Fruit fly (Drosophila melanogaster) whole organism, embryonic: ENCODE results near the gene CG7739.

Experiments
- Aef1 ChIP-seq: fragments of 200-800 bp; sonication (Bioruptor generic); IDR thresholded peaks from 3 replicates; pipeline ENCODE4 v1.3.6; 2022; ENCODE audit warnings: missing biosample characterization, missing genetic modification characterization
- Bgb ChIP-seq: fragments of 200-800 bp; sonication (Bioruptor generic); IDR thresholded peaks from 2 replicates; pipeline ENCODE4 v1.3.6; 2022; ENCODE audit warnings: missing biosample characterization, missing genetic modification characterization; ENCODE audit not compliant: partially characterized antibody
- Bteb2 ChIP-seq: fragments of 200-800 bp; sonication (Bioruptor generic); optimal IDR thresholded peaks from 2 replicates; lab custom pipeline; 2016; ENCODE audit warnings: missing biosample characterization, missing genetic modification characterization
- CG10274 ChIP-seq: fragments of 200-800 bp; sonication (Bioruptor generic); optimal IDR thresholded peaks from 3 replicates; lab custom pipeline; 2017; ENCODE audit warnings: missing biosample characterization, mild to moderate bottlenecking, missing genetic modification characterization
- CG10431 ChIP-seq: fragments of 200-800 bp; sonication (Bioruptor generic); optimal IDR thresholded peaks from 3 replicates; lab custom pipeline; 2018; ENCODE audit warnings: missing biosample characterization, mild to moderate bottlenecking, missing genetic modification characterization
- CG11085 ChIP-seq: fragments of 200-800 bp; sonication (Bioruptor generic); IDR thresholded peaks from 2 replicates; pipeline ENCODE4 v1.3.6; 2022; ENCODE audit warnings: missing biosample characterization, missing genetic modification characterization
- CG11456 ChIP-seq: fragments of 200-800 bp; sonication (Bioruptor generic); IDR thresholded peaks from 3 replicates; pipeline ENCODE4 v1.3.6; 2022; ENCODE audit warnings: missing biosample characterization, missing genetic modification characterization
- CG12659 ChIP-seq: fragments of 200-800 bp; sonication (Bioruptor generic); optimal IDR thresholded peaks from 3 replicates; lab custom pipeline; 2017; ENCODE audit warnings: mild to moderate bottlenecking, missing biosample characterization, missing genetic modification reagents, missing genetic modification characterization
- CG15073 ChIP-seq: fragments of 200-800 bp; sonication (Bioruptor generic); optimal IDR thresholded peaks from 2 replicates; lab custom pipeline; 2016; ENCODE audit warnings: missing biosample characterization, missing genetic modification characterization
- CG17612 ChIP-seq: fragments of 200-800 bp; sonication (Bioruptor generic); IDR thresholded peaks from 2 replicates; pipeline ENCODE4 v1.3.6; 2022; ENCODE audit warnings: missing biosample characterization, missing genetic modification characterization
- CG18011 ChIP-seq: fragments of 200-800 bp; sonication (Bioruptor generic); optimal IDR thresholded peaks from 2 replicates; lab custom pipeline; 2017; ENCODE audit warnings: missing biosample characterization, missing genetic modification characterization, mild to moderate bottlenecking, moderate library complexity, missing genotype
- CG31224 ChIP-seq: fragments of 200-800 bp; sonication (Bioruptor generic); IDR thresholded peaks from 2 replicates; pipeline ENCODE4 v1.3.6; 2022; ENCODE audit warnings: missing biosample characterization, missing genetic modification characterization
- CG3163 ChIP-seq: fragments of 200-800 bp; sonication (Bioruptor generic); optimal IDR thresholded peaks from 3 replicates; lab custom pipeline; 2016; ENCODE audit warnings: missing biosample characterization, missing genetic modification characterization
- CG6175 ChIP-seq: fragments of 200-800 bp; sonication (Bioruptor generic); IDR thresholded peaks from 3 replicates; pipeline ENCODE4 v1.3.6; 2022; ENCODE audit warnings: missing biosample characterization, missing genetic modification characterization
- CG6765 ChIP-seq: fragments of 200-800 bp; sonication (Bioruptor generic); optimal IDR thresholded peaks from 3 replicates; lab custom pipeline; 2017; ENCODE audit warnings: missing biosample characterization, mild to moderate bottlenecking, missing genetic modification characterization
- CG7928 ChIP-seq: fragments of 200-800 bp; sonication (Bioruptor generic); optimal IDR thresholded peaks from 2 replicates; lab custom pipeline; 2017; ENCODE audit warnings: missing biosample characterization, mild to moderate bottlenecking, missing genetic modification characterization
- CG9797 ChIP-seq: fragments of 200-800 bp; sonication (Bioruptor generic); optimal IDR thresholded peaks from 3 replicates; lab custom pipeline; 2018; ENCODE audit warnings: missing biosample characterization, mild to moderate bottlenecking, missing genetic modification characterization
- D19A ChIP-seq: fragments of 200-800 bp; optimal IDR thresholded peaks from 3 replicates; lab custom pipeline; 2019; ENCODE audit warnings: missing biosample characterization, mild to moderate bottlenecking, missing genetic modification characterization, moderate library complexity
- Dbx ChIP-seq: fragments of 200-800 bp; sonication (Bioruptor generic); IDR thresholded peaks from 3 replicates; pipeline ENCODE4 v1.3.6; 2022; ENCODE audit warnings: missing biosample characterization, missing genetic modification characterization
- Dip3 ChIP-seq: fragments of 200-800 bp; sonication (Bioruptor generic); optimal IDR thresholded peaks from 3 replicates; lab custom pipeline; 2016; ENCODE audit warnings: missing biosample characterization, missing genetic modification characterization
- Fer2 ChIP-seq: fragments of 200-800 bp; sonication (Bioruptor generic); optimal IDR thresholded peaks from 2 replicates; lab custom pipeline; 2018; ENCODE audit warnings: missing biosample characterization, mild to moderate bottlenecking, missing genetic modification characterization, moderate library complexity
- Med ChIP-seq: fragments of 200-800 bp; sonication (Bioruptor generic); peaks from one replicate; lab custom pipeline; 2016; ENCODE audit warnings: missing biosample characterization, missing genetic modification characterization, mild to moderate bottlenecking, inconsistent platforms, moderate library complexity
- Mes4 ChIP-seq: fragments of 200-800 bp; sonication (Bioruptor generic); optimal IDR thresholded peaks from 2 replicates; lab custom pipeline; 2016; ENCODE audit warnings: missing biosample characterization, missing genetic modification characterization
- NFAT ChIP-seq: fragments of 200-800 bp; sonication (Bioruptor generic); IDR thresholded peaks from 2 replicates; pipeline ENCODE4 v1.3.6; 2022; ENCODE audit warnings: missing biosample characterization, missing genetic modification characterization
- Oaz ChIP-seq: fragments of 200-800 bp; sonication (Bioruptor generic); IDR thresholded peaks from 2 replicates; pipeline ENCODE4 v1.3.6; 2022; ENCODE audit warnings: missing biosample characterization, missing genetic modification characterization
- PHDP ChIP-seq: fragments of 200-800 bp; sonication (Bioruptor generic); optimal IDR thresholded peaks from 3 replicates; lab custom pipeline; 2018; ENCODE audit warnings: missing biosample characterization, mild to moderate bottlenecking, missing genetic modification characterization, moderate library complexity
- Tbp ChIP-seq: fragments of >200 bp; optimal IDR thresholded peaks from 2 replicates; lab custom pipeline; 2018; ENCODE audit warnings: missing biosample characterization, missing genetic modification characterization
- Usf ChIP-seq: fragments of 200-800 bp; sonication (Bioruptor generic); optimal IDR thresholded peaks from 2 replicates; lab custom pipeline; 2017; ENCODE audit warnings: missing genotype, missing biosample characterization, missing genetic modification characterization
- ap ChIP-seq: fragments of 200-800 bp; sonication (Bioruptor generic); IDR thresholded peaks from 2 replicates; pipeline ENCODE4 v1.3.6; 2022; ENCODE audit warnings: missing biosample characterization, missing genetic modification characterization
- da ChIP-seq: fragments of 200-800 bp; sonication (Bioruptor generic); optimal IDR thresholded peaks from 2 replicates; lab custom pipeline; 2016; ENCODE audit warnings: missing biosample characterization, missing genetic modification characterization
- dan ChIP-seq: fragments of 200-800 bp; sonication (Bioruptor generic); IDR thresholded peaks from 2 replicates; pipeline ENCODE4 v1.3.6; 2022; ENCODE audit warnings: missing biosample characterization, missing genetic modification characterization
- emc ChIP-seq: fragments of 200-800 bp; sonication (Bioruptor generic); optimal IDR thresholded peaks from 2 replicates; lab custom pipeline; 2016; ENCODE audit warnings: missing biosample characterization, missing genetic modification characterization
- fd3F ChIP-seq: fragments of 200-800 bp; sonication (Bioruptor generic); optimal IDR thresholded peaks from 2 replicates; lab custom pipeline; 2018; ENCODE audit warnings: missing biosample characterization, mild to moderate bottlenecking, missing genetic modification characterization, moderate library complexity
- fd96Cb ChIP-seq: fragments of 200-800 bp; sonication (Bioruptor generic); optimal IDR thresholded peaks from 2 replicates; lab custom pipeline; 2018; ENCODE audit warnings: missing biosample characterization, mild to moderate bottlenecking, missing genetic modification characterization, moderate library complexity
- gfzf ChIP-seq: fragments of 200-800 bp; sonication (Bioruptor generic); optimal IDR thresholded peaks from 2 replicates; lab custom pipeline; 2016; ENCODE audit warnings: missing biosample characterization, mild to moderate bottlenecking, missing genetic modification characterization, moderate library complexity
- gsb ChIP-seq: fragments of 200-800 bp; sonication (Bioruptor generic); IDR thresholded peaks from 2 replicates; pipeline ENCODE4 v1.3.6; 2022; ENCODE audit warnings: missing biosample characterization, missing genetic modification characterization
- nom ChIP-seq: fragments of 200-800 bp; sonication (Bioruptor generic); optimal IDR thresholded peaks from 2 replicates; lab custom pipeline; 2017; ENCODE audit warnings: missing biosample characterization, missing genetic modification characterization, mild to moderate bottlenecking, moderate library complexity, missing genetic modification reagents
- oc ChIP-seq: fragments of 200-800 bp; sonication (Bioruptor generic); optimal IDR thresholded peaks from 2 replicates; lab custom pipeline; 2018; ENCODE audit warnings: missing biosample characterization, mild to moderate bottlenecking, missing genetic modification characterization, moderate library complexity
- prd ChIP-seq, 3 experiments: fragments of >200 bp in 2 of 3; fragments of 200-800 bp in 1 of 3; sonication (Bioruptor generic) in 1 of 3; optimal IDR thresholded peaks in 2 of 3; IDR thresholded peaks in 1 of 3; 2 replicates in 2 of 3; 3 replicates in 1 of 3; pipeline versions ENCODE4 v1.3.6 to Lab custom; 2017 to 2022; ENCODE audit warnings: missing biosample characterization in 1 of 3, missing genetic modification characterization in 1 of 3
- run ChIP-seq: fragments of 200-800 bp; sonication (Bioruptor generic); optimal IDR thresholded peaks from 3 replicates; lab custom pipeline; 2018; ENCODE audit warnings: missing biosample characterization, mild to moderate bottlenecking, missing genetic modification characterization
- shn ChIP-seq: fragments of 200-800 bp; sonication (Bioruptor generic); optimal IDR thresholded peaks from 3 replicates; lab custom pipeline; 2016; ENCODE audit warnings: missing biosample characterization, missing genetic modification characterization
- slbo ChIP-seq: fragments of 200-800 bp; sonication (Bioruptor generic); IDR thresholded peaks from 2 replicates; pipeline ENCODE4 v1.3.6; 2022; ENCODE audit warnings: missing biosample characterization, missing genetic modification characterization
- slou ChIP-seq: fragments of 200-800 bp; sonication (Bioruptor generic); optimal IDR thresholded peaks from 3 replicates; lab custom pipeline; 2016; ENCODE audit warnings: missing biosample characterization, missing genetic modification characterization
- sug ChIP-seq: fragments of 200-800 bp; optimal IDR thresholded peaks from 2 replicates; lab custom pipeline; 2019; ENCODE audit warnings: missing biosample characterization, mild to moderate bottlenecking, missing genetic modification characterization, moderate library complexity
- tup ChIP-seq: fragments of 200-800 bp; sonication (Bioruptor generic); optimal IDR thresholded peaks from 2 replicates; lab custom pipeline; 2016; ENCODE audit warnings: missing biosample characterization, mild to moderate bottlenecking, missing genetic modification characterization, moderate library complexity
- tx ChIP-seq: fragments of 200-800 bp; sonication (Bioruptor generic); optimal IDR thresholded peaks from 2 replicates; lab custom pipeline; 2016; ENCODE audit warnings: missing biosample characterization, missing genetic modification characterization
- wdn ChIP-seq: fragments of 200-800 bp; sonication (Bioruptor generic); IDR thresholded peaks from 2 replicates; pipeline ENCODE4 v1.3.6; 2022; ENCODE audit warnings: missing biosample characterization, missing genetic modification characterization
- z ChIP-seq: fragments of 200-800 bp; sonication (Bioruptor generic); IDR thresholded peaks from 3 replicates; pipeline ENCODE4 v1.3.6; 2022; ENCODE audit warnings: missing biosample characterization, missing genetic modification characterization

CG7739 gene

dm6 chr3L:15570571-15570970 lies 7.7 kb upstream of the CG7739 start:
- TF ChIP-seq Bgb (GFP tag; lab: Robert Waterston, UW) (no peak), CG15073 (GFP tag; lab: Kevin White, UChicago) (no peak), fd96Cb (tag; lab: Kevin White, UChicago) (no peak), Bteb2 (GFP tag; lab: Kevin White, UChicago) (no peak), da (GFP tag; lab: Kevin White, UChicago) (no peak), CG7928 (GFP tag; lab: Kevin White, UChicago) (no peak), PHDP (no peak), CG31224 (no peak), CG10274 (GFP tag; lab: Kevin White, UChicago) (no peak), CG18011 (no peak), Aef1 (GFP tag; lab: Robert Waterston, UW) (no peak)
- TF ChIP-seq, all 482 proteins: peak for 0

DNA sequence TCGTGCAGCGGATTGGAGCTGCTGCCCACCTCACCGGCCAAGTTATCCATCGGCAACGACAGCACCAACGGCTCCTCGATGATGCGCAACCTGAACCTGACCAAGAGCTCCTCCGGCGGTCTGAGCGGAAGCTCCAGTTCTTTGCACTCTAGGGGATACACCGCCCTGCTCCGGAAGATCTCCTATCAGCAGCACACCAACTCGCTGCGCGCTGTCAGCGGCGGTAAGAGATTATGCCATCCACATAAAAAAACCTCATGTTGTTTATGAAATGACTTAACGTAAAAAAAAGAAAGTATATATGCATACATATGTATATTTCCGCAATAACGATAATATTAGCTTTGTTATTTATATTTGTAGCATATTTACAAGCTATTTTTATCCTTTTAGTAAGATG lies 5.9 kb upstream of the CG7739 start:
- TF ChIP-seq CG11085 (GFP tag; lab: Robert Waterston, UW) = no peak
- TF ChIP-seq CG11456 (GFP tag; lab: Robert Waterston, UW) = 0 out of 3 replicates have a peak, but pooled peaks have one; percentile 18
- TF ChIP-seq Dbx (GFP tag; lab: Robert Waterston, UW) = 0 out of 3 replicates have a peak, but pooled peaks have one; percentile 0
- TF ChIP-seq CG6175 (GFP tag; lab: Robert Waterston, UW) = no peak
- no peak for TF ChIP-seq Oaz (GFP tag; lab: Robert Waterston, UW)

DNA sequence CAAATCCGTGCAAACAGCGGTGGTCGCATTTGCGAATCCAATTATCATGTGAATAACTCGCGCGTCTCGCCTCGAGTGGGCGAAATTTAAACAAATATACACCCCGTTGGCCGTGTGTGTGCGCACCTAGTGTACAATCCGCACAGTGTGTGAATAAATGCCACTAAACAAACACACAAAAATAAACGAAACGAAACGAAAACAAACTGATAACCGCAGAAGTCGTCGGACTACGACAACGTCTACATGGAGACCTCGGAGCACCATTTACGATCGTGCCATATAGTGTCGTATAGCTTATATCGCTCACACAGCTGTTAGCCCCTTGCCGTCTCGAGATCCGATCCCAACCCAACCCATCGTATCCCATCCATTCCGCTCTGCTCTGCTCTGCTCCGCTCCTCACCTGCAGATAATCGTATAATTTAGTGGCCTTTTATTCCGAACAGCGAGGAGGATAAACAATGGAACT lies 3.7 kb upstream of the CG7739 start:
- TF ChIP-seq gsb (peak; percentile 65; the same call in 1 of the 2 replicates), wdn (GFP tag; lab: Robert Waterston, UW) (peak; percentile 15), CG6765 (GFP tag; lab: Kevin White, UChicago) (peak; percentile 87), dan (GFP tag; lab: Robert Waterston, UW) (no peak), tup (GFP tag; lab: Kevin White, UChicago) (no peak), fd3F (GFP tag; lab: Kevin White, UChicago) (peak; percentile 66), CG12659 (GFP tag; lab: Kevin White, UChicago) (peak; percentile 41), nom (GFP tag; lab: Kevin White, UChicago) (no peak), Mes4 (peak; percentile 75), CG9797 (GFP tag; lab: Kevin White, UChicago) (no peak), z (GFP tag; lab: Robert Waterston, UW) (no peak), slbo (GFP tag; lab: Robert Waterston, UW) (0 out of 2 replicates have a peak, but pooled peaks have one; percentile 14), run (tag; lab: Kevin White, UChicago) (peak; percentile 73), Med (peak; percentile 96), Tbp (GFP tag; lab: Kevin White, UChicago) (no peak), Fer2 (peak; percentile 59), sug (tag; lab: Kevin White, UChicago) (peak; percentile 92), Bteb2 (GFP tag; lab: Kevin White, UChicago) (peak; percentile 8), CG3163 (GFP tag; lab: Kevin White, UChicago) (peak; percentile 19), NFAT (GFP tag; lab: Robert Waterston, UW) (peak; percentile 32; the same call in 1 of the 2 replicates), CG10431 (peak; percentile 100), tx (GFP tag; lab: Kevin White, UChicago) (no peak), shn (no peak), Dip3 (no peak), D19A (no peak), CG17612 (no peak), emc (GFP tag; lab: Kevin White, UChicago) (no peak), oc (tag; lab: Kevin White, UChicago) (no peak), Usf (GFP tag; lab: Kevin White, UChicago) (no peak), prd (optimal IDR thresholded peaks at IDR 0.05; lab: Kevin White, UChicago) (no peak), prd (GFP tag; IDR thresholded peaks at IDR 0.05; lab: Robert Waterston, UW) (peak; percentile 19; the same call in 1 of the 3 replicates), ap (GFP tag; lab: Robert Waterston, UW) (no peak), gfzf (GFP tag; lab: Kevin White, UChicago) (no peak), slou (no peak)
